Worm (Caenorhabditis elegans) whole organism, mixed stage, embryonic: ENCODE results near the gene unc-52.

Source experiments
- M03D4.4 ChIP-seq: sonication (generic microtip); optimal IDR thresholded peaks from 2 replicates; lab custom pipeline; 2017; ENCODE audit warnings: mild to moderate bottlenecking, missing genetic modification characterization, missing compliant biosample characterization
- ceh-43 ChIP-seq: fragments of 200-800 bp; sonication (Bioruptor generic); optimal IDR thresholded peaks from 2 replicates; lab custom pipeline; 2018; ENCODE audit warnings: mild to moderate bottlenecking, missing genetic modification characterization, moderate library complexity, missing compliant biosample characterization
- ceh-83 ChIP-seq: fragments of 200-800 bp; sonication (Bioruptor generic); optimal IDR thresholded peaks from 2 replicates; lab custom pipeline; 2018; ENCODE audit warnings: mild to moderate bottlenecking, missing genetic modification characterization, missing compliant biosample characterization
- ces-1 ChIP-seq: fragments of 150-350 bp; optimal IDR thresholded peaks from 2 replicates; lab custom pipeline; 2014; ENCODE audit warnings: missing biosample characterization, missing genetic modification reagents, missing genetic modification characterization
- elt-1 ChIP-seq: sonication (generic microtip); optimal IDR thresholded peaks from 2 replicates; lab custom pipeline; 2017; ENCODE audit warnings: missing genetic modification characterization, mild to moderate bottlenecking, missing compliant biosample characterization, antibody characterized with exemption, moderate library complexity, borderline replicate concordance; ENCODE audit not compliant: insufficient read depth
- elt-3 ChIP-seq: fragments of 150-350 bp; optimal IDR thresholded peaks from 2 replicates; lab custom pipeline; 2014; ENCODE audit warnings: missing biosample characterization, missing genetic modification characterization
- ham-2 ChIP-seq: fragments of 200-800 bp; sonication (Bioruptor generic); optimal IDR thresholded peaks from 2 replicates; lab custom pipeline; 2018; ENCODE audit warnings: mild to moderate bottlenecking, missing genetic modification characterization, missing compliant biosample characterization
- lsy-2 ChIP-seq: fragments of 150-350 bp; optimal IDR thresholded peaks from 2 replicates; lab custom pipeline; 2014; ENCODE audit warnings: missing biosample characterization, missing genetic modification characterization
- mep-1 ChIP-seq: fragments of 150-350 bp; optimal IDR thresholded peaks from 2 replicates; lab custom pipeline; 2017; ENCODE audit warnings: missing biosample characterization, missing genetic modification reagents, missing genetic modification characterization, inconsistent platforms
- nhr-28 ChIP-seq: fragments of 150-350 bp; optimal IDR thresholded peaks from 2 replicates; lab custom pipeline; 2014; ENCODE audit warnings: missing biosample characterization, missing genetic modification characterization
- pha-4 ChIP-seq: fragments of 150-350 bp; optimal IDR thresholded peaks from 2 replicates; lab custom pipeline; 2018; ENCODE audit warnings: missing biosample characterization, missing genetic modification reagents, missing genetic modification characterization
- sptf-1 ChIP-seq: sonication (generic microtip); optimal IDR thresholded peaks from 2 replicates; lab custom pipeline; 2017; ENCODE audit warnings: mild to moderate bottlenecking, missing genetic modification characterization, moderate library complexity, missing compliant biosample characterization
- ztf-11 ChIP-seq: fragments of 150-350 bp; optimal IDR thresholded peaks from 2 replicates; lab custom pipeline; 2014; ENCODE audit warnings: missing biosample characterization, missing genetic modification characterization

DNA sequence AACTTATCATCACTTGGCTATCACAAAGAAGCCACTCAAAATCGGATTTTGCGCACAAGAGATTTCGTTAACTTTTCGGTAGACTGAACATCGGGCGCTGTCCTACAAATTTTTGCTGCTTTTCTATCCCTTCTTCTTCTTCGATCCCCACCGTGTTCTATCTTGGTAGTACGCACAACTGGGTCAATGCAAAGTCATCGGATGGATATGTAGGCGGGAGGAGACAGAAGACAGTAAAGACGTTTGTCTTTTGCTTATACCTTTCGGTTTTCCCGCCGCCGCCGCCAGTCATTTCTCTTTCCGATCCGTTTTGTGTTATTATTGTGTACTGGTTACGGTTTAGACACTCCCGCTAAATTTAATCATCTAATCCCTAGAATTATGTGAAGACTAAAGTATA is 15.8 kb upstream of the unc-52 start:
- no peak for TF ChIP-seq lsy-2 (tag; lab: Kevin White, UChicago)
- no peak for TF ChIP-seq ztf-11
- TF ChIP-seq mep-1 (tag; lab: Kevin White, UChicago): no peak
- no peak for TF ChIP-seq sptf-1 (tag; lab: Kevin White, UChicago)
- TF ChIP-seq ham-2 (GFP tag; lab: Kevin White, UChicago): peak; percentile 5
- TF ChIP-seq elt-3: no peak
- no peak for TF ChIP-seq elt-1 (tag; lab: Kevin White, UChicago)
- no peak for TF ChIP-seq M03D4.4 (tag; lab: Kevin White, UChicago)
- no peak for TF ChIP-seq pha-4 (tag; lab: Kevin White, UChicago)
- no peak for TF ChIP-seq ceh-43 (GFP tag; lab: Kevin White, UChicago)
- no peak for TF ChIP-seq nhr-28 (tag; lab: Kevin White, UChicago)
- TF ChIP-seq ceh-83 (GFP tag; lab: Kevin White, UChicago): no peak
- no peak for TF ChIP-seq ces-1 (GFP tag; lab: Kevin White, UChicago)
